Worm (Caenorhabditis elegans): ENCODE results near the gene C44H9.7.

ce11 chrV:12904054-12904453 is 49.4 kb upstream of the C44H9.7 start, which contains the start of gene ttr-27:
- TF ChIP-seq flt-1 (GFP tag; IDR thresholded peaks at IDR 0.05): no peak
- no peak for TF ChIP-seq ztf-23 (GFP tag; IDR thresholded peaks at IDR 0.05)
- no peak for TF ChIP-seq ztf-29 (GFP tag; IDR thresholded peaks at IDR 0.05)
- no peak for TF ChIP-seq tab-1 (GFP tag; IDR thresholded peaks at IDR 0.05)
- no peak for TF ChIP-seq klf-2 (GFP tag; conservative IDR thresholded peaks at IDR 0.05)
- TF ChIP-seq ref-1 (GFP tag; conservative IDR thresholded peaks at IDR 0.05): no peak
- TF ChIP-seq med-1 (GFP tag; optimal IDR thresholded peaks at IDR 0.05; ENCODE audit: insufficient read depth): no peak
